Worm (Caenorhabditis elegans): ENCODE results near the gene cct-3.
A peak's percentile ranks its signal among the peaks of the same experiment; 100 is the strongest.

cct-3 gene

DNA sequence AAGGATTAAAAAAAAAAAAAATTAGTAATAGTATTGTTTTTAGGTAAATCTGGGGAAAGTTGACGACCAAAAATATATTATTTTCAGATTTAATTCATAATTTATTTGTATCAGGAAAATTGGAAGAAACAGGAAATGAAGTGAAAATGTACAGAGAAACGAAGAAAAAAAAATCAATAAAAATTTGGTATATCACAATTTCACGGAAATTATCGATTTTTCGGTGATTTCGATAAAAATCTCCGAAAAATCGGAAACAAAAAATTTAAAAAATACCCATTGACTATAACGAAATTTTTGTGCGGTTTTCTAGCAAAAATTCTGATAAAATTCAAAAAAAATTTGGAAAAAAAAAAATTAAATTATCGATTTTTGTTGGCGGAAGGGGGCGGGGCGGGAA lies 41.1 kb upstream of the cct-3 start:
- TF ChIP-seq ceh-28 (tag; optimal IDR thresholded peaks at IDR 0.05) (peak; percentile 71), attf-4 (tag; optimal IDR thresholded peaks at IDR 0.05) (no peak)

DNA sequence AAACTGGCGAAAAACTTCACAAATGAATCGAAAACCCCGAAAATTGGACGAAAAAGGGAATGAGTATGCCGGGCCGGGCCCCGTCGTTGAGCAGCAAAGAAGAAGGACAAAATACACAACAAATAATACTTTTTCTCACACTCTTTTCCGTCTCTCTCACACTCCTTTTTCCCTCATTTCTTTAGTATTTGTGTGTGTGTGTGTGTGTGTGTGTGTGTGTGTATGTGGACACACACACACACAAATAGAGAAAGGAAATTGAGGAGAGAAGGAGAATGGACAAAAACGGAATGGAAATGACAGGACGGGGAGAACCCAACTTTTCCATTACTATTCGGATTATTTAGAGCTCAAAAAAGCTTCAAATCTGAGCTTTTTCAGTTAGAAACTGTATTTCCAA lies 37.8 kb upstream of the cct-3 start:
- TF ChIP-seq pha-4 (GFP tag; IDR thresholded peaks at IDR 0.05) (peak; percentile 33; the same call in 1 of the 2 replicates), pha-4 (tag; optimal IDR thresholded peaks at IDR 0.05) (peak; percentile 93), rbr-2 (tag; optimal IDR thresholded peaks at IDR 0.05) (peak; percentile 37), nhr-10 (tag; optimal IDR thresholded peaks at IDR 0.05) (no peak), dpl-1 (GFP tag; optimal IDR thresholded peaks at IDR 0.05) (peak; percentile 6), fos-1 (tag; optimal IDR thresholded peaks at IDR 0.05) (no peak), fkh-10 (GFP tag; optimal IDR thresholded peaks at IDR 0.05) (peak; percentile 70), ceh-44 (GFP tag; IDR thresholded peaks at IDR 0.05) (no peak), nhr-28 (tag; optimal IDR thresholded peaks at IDR 0.05) (peak; percentile 82), mdl-1 (tag; optimal IDR thresholded peaks at IDR 0.05) (no peak), mes-2 (tag; optimal IDR thresholded peaks at IDR 0.05; ENCODE audit: poor library complexity, severe bottlenecking) (peak; percentile 52), ZK337.2 (GFP tag; IDR thresholded peaks at IDR 0.05) (no peak), pqm-1 (tag; optimal IDR thresholded peaks at IDR 0.05) (no peak), mep-1 (tag; optimal IDR thresholded peaks at IDR 0.05) (peak; percentile 62), lin-13 (GFP tag; optimal IDR thresholded peaks at IDR 0.05) (peak; percentile 31), lsy-2 (tag; optimal IDR thresholded peaks at IDR 0.05) (peak in 1 of 2 experiments; percentile 67), egl-43 (GFP tag; IDR thresholded peaks at IDR 0.05) (no peak), zip-2 (tag; optimal IDR thresholded peaks at IDR 0.05) (no peak), nhr-42 (GFP tag; IDR thresholded peaks at IDR 0.05) (no peak), hlh-30 (tag; optimal IDR thresholded peaks at IDR 0.05; ENCODE audit: insufficient read depth) (peak; percentile 6), vab-7 (GFP tag; IDR thresholded peaks at IDR 0.05) (no peak), dve-1 (tag; optimal IDR thresholded peaks at IDR 0.05; ENCODE audit: insufficient read depth) (peak; percentile 48), ceh-62 (tag; optimal IDR thresholded peaks at IDR 0.05) (no peak), nhr-48 (tag; optimal IDR thresholded peaks at IDR 0.05) (no peak), nhr-25 (tag; optimal IDR thresholded peaks at IDR 0.05; ENCODE audit: borderline replicate concordance, insufficient read depth) (no peak), nhr-6 (tag; optimal IDR thresholded peaks at IDR 0.05) (peak; percentile 66), tag-97 (GFP tag; IDR thresholded peaks at IDR 0.05) (no peak), hlh-11 (tag; optimal IDR thresholded peaks at IDR 0.05) (peak; percentile 31), daf-19 (GFP tag; conservative IDR thresholded peaks at IDR 0.05) (no peak), hmg-1.1 (GFP tag; IDR thresholded peaks at IDR 0.05) (0 out of 2 replicates have a peak, but pooled peaks have one; percentile 26), daf-8 (GFP tag; IDR thresholded peaks at IDR 0.05) (no peak), spr-1 (tag; optimal IDR thresholded peaks at IDR 0.05) (no peak)

DNA sequence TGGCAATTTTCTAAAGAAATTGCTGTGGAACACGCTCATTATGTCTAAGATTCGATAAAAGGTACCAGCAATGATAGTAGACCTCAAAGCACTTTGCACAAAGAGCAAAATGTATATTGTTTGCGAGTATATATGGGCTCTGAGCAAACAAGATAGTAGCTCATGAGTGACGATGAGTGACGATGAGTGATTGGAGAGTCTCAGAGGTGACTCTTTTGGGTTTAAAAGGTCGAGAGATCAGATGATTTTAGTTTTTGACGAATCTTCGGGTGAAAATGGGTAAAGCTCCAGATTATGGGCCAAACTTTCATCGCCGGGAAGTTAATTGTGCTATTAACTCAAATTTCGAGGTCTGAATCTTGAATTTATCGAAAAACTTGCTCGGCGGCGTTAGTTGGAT lies 36.6 kb upstream of the cct-3 start:
- TF ChIP-seq nhr-42 (GFP tag; IDR thresholded peaks at IDR 0.05) (no peak), F49E8.2 (tag; optimal IDR thresholded peaks at IDR 0.05; ENCODE audit: borderline replicate concordance) (no peak), spr-1 (tag; optimal IDR thresholded peaks at IDR 0.05) (no peak), mep-1 (tag; optimal IDR thresholded peaks at IDR 0.05) (no peak), mdl-1 (tag; optimal IDR thresholded peaks at IDR 0.05) (no peak), ceh-20 (GFP tag; IDR thresholded peaks at IDR 0.05) (0 out of 2 replicates have a peak, but pooled peaks have one; percentile 14), zip-11 (GFP tag; IDR thresholded peaks at IDR 0.05) (no peak), tra-1 (GFP tag; IDR thresholded peaks at IDR 0.05) (no peak), zfp-2 (tag; optimal IDR thresholded peaks at IDR 0.05) (no peak), unc-62 (GFP tag; optimal IDR thresholded peaks at IDR 0.05 in 1 of 2) (peak in 1 of 2 experiments; percentile 98), unc-62 (tag; optimal IDR thresholded peaks at IDR 0.05) (no peak), nhr-76 (tag; optimal IDR thresholded peaks at IDR 0.05) (no peak)

All from whole organism, L4 larva.